Worm (Caenorhabditis elegans): Measurements from ENCODE around the gene C25E10.17.

- TF ChIP-seq flt-1 (GFP tag; IDR thresholded peaks at IDR 0.05) (no peak), T22C8.4 (GFP tag; IDR thresholded peaks at IDR 0.05) (no peak), tab-1 (GFP tag; IDR thresholded peaks at IDR 0.05) (no peak)
Observed at ce11 chrV:9058627-9059026, 11.2 kb upstream of the C25E10.17 start, which contains the start of gene C25E10.11.

Data from whole organism, midembryonic.